Worm (Caenorhabditis elegans): ENCODE results near the gene C50D2.2.

DNA sequence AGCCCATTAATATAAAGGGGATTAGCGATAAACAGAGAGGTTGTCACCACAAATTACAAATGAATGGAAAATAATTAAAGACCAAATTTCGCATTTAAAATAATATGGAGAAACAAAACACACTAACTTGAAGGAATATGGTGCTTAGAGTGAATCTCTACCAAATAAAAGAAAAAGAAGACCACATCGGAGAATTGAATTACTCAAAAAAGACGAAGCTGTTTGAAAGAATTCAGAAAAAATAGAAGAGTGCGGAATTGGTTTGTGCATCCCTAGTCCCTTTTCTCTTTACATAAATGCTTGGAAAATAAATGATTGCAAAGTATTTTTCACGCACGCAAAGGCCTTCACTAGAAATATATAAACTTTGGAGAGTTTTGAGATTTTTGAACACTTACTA, 35.1 kb upstream of the C50D2.2 start:
- no peak for TF ChIP-seq sea-2 (GFP tag; optimal IDR thresholded peaks at IDR 0.05)
- no peak for TF ChIP-seq nhr-237 (tag; optimal IDR thresholded peaks at IDR 0.05)
- no peak for TF ChIP-seq lin-15B (tag; optimal IDR thresholded peaks at IDR 0.05)
- no peak for TF ChIP-seq elt-3 (tag; optimal IDR thresholded peaks at IDR 0.05)
- no peak for TF ChIP-seq R02D3.7 (tag; optimal IDR thresholded peaks at IDR 0.05)
- TF ChIP-seq tbx-2 (tag; optimal IDR thresholded peaks at IDR 0.05): no peak
- no peak for TF ChIP-seq ama-1 (optimal IDR thresholded peaks at IDR 0.05)
